Fruit fly (Drosophila melanogaster): Measurements from ENCODE around the gene CG3436.
A peak's percentile ranks its signal among the peaks of the same experiment; 100 is the strongest.

Gene CG3436

dm6 chr2L:139610-140009, 16.2 kb upstream of the CG3436 start:
- no peak for TF ChIP-seq CG4328 (GFP tag; optimal IDR thresholded peaks at IDR 0.05)
- TF ChIP-seq CG9609 (GFP tag; optimal IDR thresholded peaks at IDR 0.05), result no peak
- no peak for TF ChIP-seq bigmax (GFP tag; optimal IDR thresholded peaks at IDR 0.05)
- no peak for TF ChIP-seq CG6854 (GFP tag; optimal IDR thresholded peaks at IDR 0.05)
- peak; percentile 72 for TF ChIP-seq exex (tag; optimal IDR thresholded peaks at IDR 0.05)
- no peak for TF ChIP-seq CG6765 (GFP tag; optimal IDR thresholded peaks at IDR 0.05)
- TF ChIP-seq Hsf (GFP tag; optimal IDR thresholded peaks at IDR 0.05), result no peak
- no peak for TF ChIP-seq CG15696 (tag; optimal IDR thresholded peaks at IDR 0.05)
- TF ChIP-seq slp2 (GFP tag; optimal IDR thresholded peaks at IDR 0.05), result no peak
- no peak for TF ChIP-seq NFAT (GFP tag; IDR thresholded peaks at IDR 0.05)
- TF ChIP-seq sens (GFP tag), result peak; percentile 22
- no peak for TF ChIP-seq da (GFP tag; optimal IDR thresholded peaks at IDR 0.05)
- TF ChIP-seq CG18599 (GFP tag; optimal IDR thresholded peaks at IDR 0.05), result peak; percentile 8
- no peak for TF ChIP-seq maf-S (GFP tag; optimal IDR thresholded peaks at IDR 0.05)
- TF ChIP-seq zen2 (GFP tag; IDR thresholded peaks at IDR 0.05; ENCODE audit: partially characterized antibody), result no peak
- no peak for TF ChIP-seq CG30431 (GFP tag; optimal IDR thresholded peaks at IDR 0.05)
- peak; percentile 46; the same call in 1 of the 3 replicates for TF ChIP-seq ci (GFP tag; IDR thresholded peaks at IDR 0.05)
- no peak for TF ChIP-seq CG15269 (tag; optimal IDR thresholded peaks at IDR 0.05)
- TF ChIP-seq CoRest (tag; optimal IDR thresholded peaks at IDR 0.05), result no peak
- TF ChIP-seq YL-1 (GFP tag; optimal IDR thresholded peaks at IDR 0.05), result no peak
- TF ChIP-seq D19B (GFP tag; optimal IDR thresholded peaks at IDR 0.05), result no peak
- no peak for TF ChIP-seq CG8359 (GFP tag; optimal IDR thresholded peaks at IDR 0.05; ENCODE audit: borderline replicate concordance)
- no peak for TF ChIP-seq CG18476 (GFP tag; optimal IDR thresholded peaks at IDR 0.05)
- TF ChIP-seq CG11696 (GFP tag; IDR thresholded peaks at IDR 0.05), result no peak
- TF ChIP-seq lab (GFP tag; optimal IDR thresholded peaks at IDR 0.05), result peak; percentile 46
- TF ChIP-seq CG17829 (tag; optimal IDR thresholded peaks at IDR 0.05), result no peak
- no peak for TF ChIP-seq CG9215 (GFP tag; IDR thresholded peaks at IDR 0.05)
- no peak for TF ChIP-seq CG32532 (GFP tag; IDR thresholded peaks at IDR 0.05)
- no peak for TF ChIP-seq sr (GFP tag; IDR thresholded peaks at IDR 0.05)
- TF ChIP-seq CG10462 (GFP tag; optimal IDR thresholded peaks at IDR 0.05), result no peak
- TF ChIP-seq prd (optimal IDR thresholded peaks at IDR 0.05), result no peak
- no peak for TF ChIP-seq prd (GFP tag; IDR thresholded peaks at IDR 0.05)
- TF ChIP-seq gcm2 (GFP tag; optimal IDR thresholded peaks at IDR 0.05), result no peak
- no peak for TF ChIP-seq pita (GFP tag; optimal IDR thresholded peaks at IDR 0.05)
- peak; percentile 69 for TF ChIP-seq mirr (GFP tag; optimal IDR thresholded peaks at IDR 0.05)
- no peak for TF ChIP-seq CG11695 (GFP tag; IDR thresholded peaks at IDR 0.05)
- TF ChIP-seq CG3995 (GFP tag; optimal IDR thresholded peaks at IDR 0.05), result no peak
- no peak for TF ChIP-seq CG11398 (GFP tag; optimal IDR thresholded peaks at IDR 0.05)
- TF ChIP-seq grn (GFP tag; optimal IDR thresholded peaks at IDR 0.05), result peak; percentile 66
- peak; percentile 44 for TF ChIP-seq Fer1 (GFP tag; optimal IDR thresholded peaks at IDR 0.05)
- TF ChIP-seq CG18011 (GFP tag; optimal IDR thresholded peaks at IDR 0.05), result no peak
- TF ChIP-seq sug (tag; optimal IDR thresholded peaks at IDR 0.05), result peak; percentile 94
- no peak for TF ChIP-seq sna (GFP tag; IDR thresholded peaks at IDR 0.05; ENCODE audit: partially characterized antibody)
- TF ChIP-seq Hr51 (GFP tag; optimal IDR thresholded peaks at IDR 0.05), result no peak
- no peak for TF ChIP-seq Max (GFP tag; optimal IDR thresholded peaks at IDR 0.05)
- TF ChIP-seq Med (GFP tag), result peak; percentile 59
- TF ChIP-seq sim (GFP tag; IDR thresholded peaks at IDR 0.05), result no peak
- TF ChIP-seq CG17361 (GFP tag; IDR thresholded peaks at IDR 0.05), result no peak
- no peak for TF ChIP-seq emc (GFP tag; optimal IDR thresholded peaks at IDR 0.05)
- TF ChIP-seq CG16863 (GFP tag; optimal IDR thresholded peaks at IDR 0.05), result no peak
- no peak for TF ChIP-seq CG3065 (GFP tag; optimal IDR thresholded peaks at IDR 0.05)
- peak in 1 of 2 experiments; percentile 82 for TF ChIP-seq Pdp1 (GFP tag; optimal IDR thresholded peaks at IDR 0.05)

Data from whole organism, embryonic.